Worm (Caenorhabditis elegans): Measurements from ENCODE around the gene C14A11.5.

ce11 chrX:2852388-2852908 lies 45.1 kb upstream of the C14A11.5 start, which contains the start of gene kin-29:
- TF ChIP-seq flt-1 (GFP tag; IDR thresholded peaks at IDR 0.05) (peak; percentile 43; the same call in 1 of the 2 replicates), tab-1 (GFP tag; IDR thresholded peaks at IDR 0.05) (peak; percentile 14; the same call in 1 of the 2 replicates), klf-2 (GFP tag; conservative IDR thresholded peaks at IDR 0.05) (no peak)

Data from whole organism, midembryonic.